Fruit fly (Drosophila melanogaster): ENCODE measurements around the gene Pten.

The Pten gene

DNA sequence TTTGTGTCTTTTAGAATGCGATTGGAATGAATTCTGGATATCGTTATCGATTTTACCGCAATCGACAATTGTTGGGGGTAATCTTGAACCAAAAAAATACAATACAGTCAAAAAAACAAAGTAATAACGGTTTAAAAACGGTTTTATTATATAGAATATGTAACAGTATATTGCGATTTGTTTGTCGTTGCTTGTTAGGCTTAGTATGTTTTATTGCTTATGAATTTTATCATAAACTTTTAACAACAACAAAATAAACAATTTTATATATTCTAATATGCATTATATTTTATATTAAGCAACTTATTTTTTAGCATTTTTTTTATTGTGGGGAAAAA lies 38.9 kb upstream of the Pten start, which contains the start of gene CYLD (continued):
- TF ChIP-seq CG10979 (tag; optimal IDR thresholded peaks at IDR 0.05) (peak; percentile 72), dysf (GFP tag; IDR thresholded peaks at IDR 0.05) (peak; percentile 62; the same call in 1 of the 3 replicates), gsb (GFP tag; IDR thresholded peaks at IDR 0.05) (no peak), zf30C (GFP tag; optimal IDR thresholded peaks at IDR 0.05) (peak; percentile 86), CG1832 (GFP tag; optimal IDR thresholded peaks at IDR 0.05) (no peak), Neu2 (GFP tag; optimal IDR thresholded peaks at IDR 0.05; ENCODE audit: borderline replicate concordance) (no peak), HLH4C (GFP tag; IDR thresholded peaks at IDR 0.05; ENCODE audit: partially characterized antibody) (no peak; the same call in 1 of the 3 replicates), CG33557 (GFP tag; optimal IDR thresholded peaks at IDR 0.05) (peak; percentile 6), otp (GFP tag; IDR thresholded peaks at IDR 0.05) (no peak), CG2678 (tag; optimal IDR thresholded peaks at IDR 0.05) (peak; percentile 83), Hmx (GFP tag; optimal IDR thresholded peaks at IDR 0.05) (peak; percentile 32), bowl (GFP tag; IDR thresholded peaks at IDR 0.05) (no peak; the same call in 1 of the 2 replicates), chinmo (GFP tag; IDR thresholded peaks at IDR 0.05; ENCODE audit: partially characterized antibody) (no peak), CG12071 (GFP tag; optimal IDR thresholded peaks at IDR 0.05) (no peak), Dfd (GFP tag; optimal IDR thresholded peaks at IDR 0.05) (no peak), ranshi (GFP tag; IDR thresholded peaks at IDR 0.05) (no peak; the same call in 1 of the 2 replicates), Taf1 (GFP tag; IDR thresholded peaks at IDR 0.05) (no peak), Awh (GFP tag; IDR thresholded peaks at IDR 0.05) (no peak), cato (GFP tag; optimal IDR thresholded peaks at IDR 0.05; ENCODE audit: borderline replicate concordance) (peak; percentile 19), ERR (GFP tag; optimal IDR thresholded peaks at IDR 0.05) (no peak), Dip3 (GFP tag; optimal IDR thresholded peaks at IDR 0.05) (no peak), Gug (GFP tag; IDR thresholded peaks at IDR 0.05) (no peak), CG9932 (GFP tag; IDR thresholded peaks at IDR 0.05) (no peak), CG7839 (tag; optimal IDR thresholded peaks at IDR 0.05) (peak; percentile 80), TFAM (GFP tag; optimal IDR thresholded peaks at IDR 0.05) (no peak), gce (GFP tag; IDR thresholded peaks at IDR 0.05) (no peak), gcm2 (GFP tag; optimal IDR thresholded peaks at IDR 0.05) (no peak), oc (tag; optimal IDR thresholded peaks at IDR 0.05) (no peak), tgo (GFP tag; IDR thresholded peaks at IDR 0.05) (peak; percentile 61; the same call in 2 of the 3 replicates), CG34224 (GFP tag; IDR thresholded peaks at IDR 0.05; ENCODE audit: partially characterized antibody) (peak; percentile 35; the same call in 1 of the 3 replicates), CG6765 (GFP tag; optimal IDR thresholded peaks at IDR 0.05) (peak; percentile 18), klu (GFP tag; IDR thresholded peaks at IDR 0.05) (no peak), slbo (GFP tag; IDR thresholded peaks at IDR 0.05) (peak; percentile 77), zfh2 (GFP tag; optimal IDR thresholded peaks at IDR 0.05) (no peak), Ets97D (GFP tag; optimal IDR thresholded peaks at IDR 0.05) (peak; percentile 25), emc (GFP tag; optimal IDR thresholded peaks at IDR 0.05) (no peak), crp (GFP tag; optimal IDR thresholded peaks at IDR 0.05) (no peak), trem (tag; optimal IDR thresholded peaks at IDR 0.05) (peak; percentile 75), nmo (GFP tag; optimal IDR thresholded peaks at IDR 0.05) (peak; percentile 71), Deaf1 (tag; optimal IDR thresholded peaks at IDR 0.05) (no peak), run (tag; optimal IDR thresholded peaks at IDR 0.05) (no peak), row (GFP tag; IDR thresholded peaks at IDR 0.05) (peak; percentile 77), crol (GFP tag; IDR thresholded peaks at IDR 0.05) (no peak), tio (GFP tag; optimal IDR thresholded peaks at IDR 0.05) (peak; percentile 56), dati (GFP tag; IDR thresholded peaks at IDR 0.05) (no peak), Jarid2 (GFP tag; optimal IDR thresholded peaks at IDR 0.05) (no peak), CkIIα-i1 (GFP tag; IDR thresholded peaks at IDR 0.05) (no peak), HLH3B (GFP tag; IDR thresholded peaks at IDR 0.05) (peak; percentile 44; the same call in 1 of the 2 replicates), tna (GFP tag; IDR thresholded peaks at IDR 0.05; ENCODE audit: partially characterized antibody) (no peak), CG6791 (GFP tag; IDR thresholded peaks at IDR 0.05; ENCODE audit: partially characterized antibody) (no peak), sima (GFP tag; optimal IDR thresholded peaks at IDR 0.05) (no peak), rib (GFP tag; IDR thresholded peaks at IDR 0.05) (no peak)
